Worm (Caenorhabditis elegans) whole organism, midembryonic: Measurements from ENCODE around the gene che-6.

Source experiments
- T22C8.4 ChIP-seq: fragments of 200-800 bp; sonication (Bioruptor generic); IDR thresholded peaks from 2 replicates; pipeline ENCODE4 v1.3.6; 2022; ENCODE audit warnings: missing genetic modification characterization, missing compliant biosample characterization
- flt-1 ChIP-seq: fragments of 200-800 bp; sonication (Bioruptor generic); IDR thresholded peaks from 2 replicates; pipeline ENCODE4 v1.3.6; 2022; ENCODE audit warnings: missing genetic modification characterization, missing compliant biosample characterization
- klf-2 ChIP-seq: fragments of 200-800 bp; sonication (Bioruptor generic); conservative IDR thresholded peaks from 2 replicates; pipeline ENCODE4 v1.3.6; 2022; ENCODE audit warnings: missing genetic modification reagents, missing genetic modification characterization, missing compliant biosample characterization
- med-1 ChIP-seq: sonication (generic microtip); optimal IDR thresholded peaks from 2 replicates; lab custom pipeline; 2017; ENCODE audit warnings: missing genetic modification characterization, mild to moderate bottlenecking, missing compliant biosample characterization, antibody characterized with exemption, missing genetic modification reagents; ENCODE audit not compliant: insufficient read depth
- ref-1 ChIP-seq: fragments of 200-800 bp; sonication (Bioruptor generic); conservative IDR thresholded peaks from 2 replicates; pipeline ENCODE4 v1.3.6; 2022; ENCODE audit warnings: missing genetic modification reagents, missing genetic modification characterization, missing compliant biosample characterization
- tab-1 ChIP-seq: fragments of 200-800 bp; sonication (Bioruptor generic); IDR thresholded peaks from 2 replicates; pipeline ENCODE4 v1.3.6; 2022; ENCODE audit warnings: missing genetic modification characterization, missing compliant biosample characterization
- ztf-23 ChIP-seq: fragments of 200-800 bp; sonication (Bioruptor generic); IDR thresholded peaks from 2 replicates; pipeline ENCODE4 v1.3.6; 2022; ENCODE audit warnings: missing genetic modification reagents, missing genetic modification characterization, missing compliant biosample characterization

- no peak for TF ChIP-seq klf-2 (GFP tag; lab: Robert Waterston, UW)
- TF ChIP-seq ref-1 (GFP tag; lab: Robert Waterston, UW): no peak
- TF ChIP-seq tab-1: no peak
- TF ChIP-seq med-1 (GFP tag; lab: Kevin White, UChicago): no peak
- TF ChIP-seq T22C8.4 (GFP tag; lab: Robert Waterston, UW): no peak
- TF ChIP-seq ztf-23 (GFP tag; lab: Robert Waterston, UW): no peak
- TF ChIP-seq flt-1 (GFP tag; lab: Robert Waterston, UW): no peak
Measured at ce11 chrIV:2080340-2080739, 30.9 kb downstream of the che-6 start.
